Worm (Caenorhabditis elegans) whole organism, dauer: ENCODE measurements around the gene str-55.

ENCODE experiments used
- unc-62 ChIP-seq: sonication (generic microtip); optimal IDR thresholded peaks from 2 replicates; lab custom pipeline; 2017; ENCODE audit warnings: missing biosample characterization, missing genetic modification reagents, missing genetic modification characterization

Gene str-55

ce11 chrV:16417014-16417413, at the start of gene str-55:
str-55 (minus strand) TSS chrV:16417114.
- TF ChIP-seq unc-62 (GFP tag; lab: Kevin White, UChicago), result no peak

ce11 chrV:16460866-16461265, 44.0 kb upstream of the str-55 start, which contains the start of gene srh-142:
srh-142 (minus strand) TSS chrV:16460966.
- no peak for TF ChIP-seq unc-62 (GFP tag; lab: Kevin White, UChicago)

- TF ChIP-seq unc-62 (GFP tag; lab: Kevin White, UChicago), result no peak
Measured at ce11 chrV:16459377-16459776, 42.5 kb upstream of the str-55 start.

- no peak for TF ChIP-seq unc-62 (GFP tag; lab: Kevin White, UChicago)
Measured at ce11 chrV:16458714-16459113, 41.8 kb upstream of the str-55 start, which contains the start of gene str-15. str-15 (minus strand) TSS chrV:16458814.

DNA sequence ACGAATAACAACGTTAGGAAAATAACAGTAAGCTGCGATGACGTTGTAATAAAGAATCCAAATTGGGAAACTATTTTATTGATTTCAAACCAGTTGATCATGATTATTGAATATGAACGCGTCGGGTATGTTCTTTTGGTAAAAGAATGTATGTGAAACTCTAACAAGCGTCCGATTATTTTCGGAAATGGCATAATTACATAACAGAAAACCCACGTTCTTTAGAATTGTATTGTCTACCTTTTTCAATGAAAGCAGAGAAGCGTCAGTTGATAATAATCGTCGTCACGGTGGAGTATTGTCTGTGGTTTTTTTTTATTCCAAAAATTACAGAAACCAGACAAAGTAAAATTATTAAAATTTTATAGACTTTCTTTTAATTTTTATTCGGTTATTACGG, 38.2 kb upstream of the str-55 start, which contains the start of gene str-14:
Gene str-14 (minus strand): TSS at position 101 of the 400 bp plus-strand sequence.
- no peak for TF ChIP-seq unc-62 (GFP tag; lab: Kevin White, UChicago)

DNA sequence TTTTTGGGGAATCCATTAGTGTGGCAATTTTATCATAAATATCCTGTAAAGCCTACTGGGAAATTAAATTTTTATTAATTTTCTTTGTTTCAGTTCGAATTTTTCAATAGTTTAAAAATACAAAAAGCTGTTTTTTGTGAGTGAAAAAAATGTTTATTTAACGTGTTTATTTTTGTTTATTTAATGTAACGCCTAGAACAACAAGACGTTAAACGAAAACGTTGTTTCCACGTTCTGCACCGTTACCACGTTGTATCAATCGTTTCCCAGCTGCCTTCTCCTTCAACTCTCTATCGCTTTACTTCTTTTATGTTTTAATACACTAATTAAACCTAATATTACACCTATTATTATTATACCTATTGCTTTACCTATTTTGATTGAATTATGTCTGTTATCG, 30.8 kb upstream of the str-55 start, which contains the start of gene T08G3.13:
Gene T08G3.13 (plus strand): TSS at position 301 of the 400 bp plus-strand sequence.
- no peak for TF ChIP-seq unc-62 (GFP tag; lab: Kevin White, UChicago)

- TF ChIP-seq unc-62 (GFP tag; lab: Kevin White, UChicago), result no peak
Measured at ce11 chrV:16446191-16446590, 29.3 kb upstream of the str-55 start.

DNA sequence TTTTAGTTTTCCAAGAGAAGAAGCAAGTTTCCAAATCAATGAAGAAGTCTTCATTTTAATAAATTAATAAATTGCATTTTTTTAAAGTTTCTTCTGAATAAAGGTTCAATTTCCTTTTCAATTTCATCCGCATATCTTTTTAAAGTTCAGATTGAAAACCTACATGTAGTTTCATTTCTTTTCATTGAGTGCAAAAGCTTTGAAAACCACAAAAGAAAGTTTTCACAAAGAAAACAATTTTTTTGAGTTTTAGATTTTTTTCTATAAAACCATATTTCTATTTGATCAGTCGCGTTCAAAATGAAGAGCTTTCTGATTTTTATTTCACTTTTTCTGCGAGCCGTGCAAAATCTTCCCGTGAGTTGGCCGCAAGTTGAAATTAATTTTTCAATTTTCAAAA, 28.8 kb upstream of the str-55 start, which contains the start of gene T08G3.6:
Gene T08G3.6 (plus strand): TSS at position 301 of the 400 bp plus-strand sequence.
- no peak for TF ChIP-seq unc-62 (GFP tag; lab: Kevin White, UChicago)

ce11 chrV:16443626-16444025, 26.7 kb upstream of the str-55 start, which contains the start of gene srh-141:
srh-141 (plus strand) TSS chrV:16443926.
- TF ChIP-seq unc-62 (GFP tag; lab: Kevin White, UChicago), result no peak

DNA sequence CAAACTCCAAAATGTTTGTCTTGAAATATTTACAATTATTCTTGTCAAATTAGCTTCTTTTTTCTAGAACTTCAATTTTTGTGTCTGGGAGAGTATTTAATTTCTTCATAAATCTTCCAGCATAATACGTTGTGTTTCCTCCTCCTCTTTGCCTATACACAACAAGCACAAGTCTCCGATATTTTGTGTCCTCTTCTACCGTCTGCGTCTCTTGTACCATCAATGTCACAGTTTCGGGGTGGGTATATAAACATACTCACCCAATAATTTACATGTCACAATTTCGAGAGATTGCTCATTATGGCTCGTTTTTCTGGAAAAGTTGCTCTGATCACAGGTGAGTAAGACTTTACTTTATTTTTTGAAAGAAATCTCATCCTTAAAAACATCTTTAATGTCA, 20.6 kb upstream of the str-55 start, which contains the start of gene F26D2.15:
Gene F26D2.15 (plus strand): TSS at position 301 of the 400 bp plus-strand sequence.
- no peak for TF ChIP-seq unc-62 (GFP tag; lab: Kevin White, UChicago)

- TF ChIP-seq unc-62 (GFP tag; lab: Kevin White, UChicago), result no peak
Measured at ce11 chrV:16435510-16435909, 18.6 kb upstream of the str-55 start, which contains the start of the genes F26D2.13 and F26D2.14. F26D2.13 (minus strand) TSS chrV:16435610. F26D2.14 (plus strand) TSS chrV:16435855.

- no peak for TF ChIP-seq unc-62 (GFP tag; lab: Kevin White, UChicago)
Measured at ce11 chrV:16433471-16433870, 16.6 kb upstream of the str-55 start, which contains the start of gene clec-234. clec-234 (minus strand) TSS chrV:16433571.

DNA sequence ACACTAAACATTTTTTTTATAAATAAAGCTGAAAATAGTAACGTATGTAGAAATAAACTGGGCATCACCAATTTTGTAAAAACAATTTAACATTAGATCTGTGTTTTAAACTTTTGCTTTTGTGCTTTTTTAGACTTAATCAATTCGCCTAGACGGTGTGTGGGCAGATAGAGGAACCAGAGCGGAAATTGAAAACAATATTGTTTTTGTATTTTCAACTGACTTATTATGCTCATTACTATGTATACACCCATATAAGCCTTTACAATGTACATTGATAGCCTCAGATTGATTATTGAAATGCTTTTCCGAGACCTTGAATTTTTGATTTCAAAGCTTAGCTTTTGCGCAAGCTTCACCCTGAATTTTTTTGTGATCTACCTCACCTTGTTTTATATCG, 13.0 kb upstream of the str-55 start, which contains the start of gene str-73:
Gene str-73 (plus strand): TSS at position 301 of the 400 bp plus-strand sequence.
- no peak for TF ChIP-seq unc-62 (GFP tag; lab: Kevin White, UChicago)

ce11 chrV:16429503-16429902, 12.6 kb upstream of the str-55 start, which contains the start of gene F26D2.10:
F26D2.10 (minus strand) TSS chrV:16429603.
- no peak for TF ChIP-seq unc-62 (GFP tag; lab: Kevin White, UChicago)

ce11 chrV:16424428-16424827, 7.5 kb upstream of the str-55 start, which contains the start of gene srw-29:
srw-29 (minus strand) TSS chrV:16424528.
- no peak for TF ChIP-seq unc-62 (GFP tag; lab: Kevin White, UChicago)

DNA sequence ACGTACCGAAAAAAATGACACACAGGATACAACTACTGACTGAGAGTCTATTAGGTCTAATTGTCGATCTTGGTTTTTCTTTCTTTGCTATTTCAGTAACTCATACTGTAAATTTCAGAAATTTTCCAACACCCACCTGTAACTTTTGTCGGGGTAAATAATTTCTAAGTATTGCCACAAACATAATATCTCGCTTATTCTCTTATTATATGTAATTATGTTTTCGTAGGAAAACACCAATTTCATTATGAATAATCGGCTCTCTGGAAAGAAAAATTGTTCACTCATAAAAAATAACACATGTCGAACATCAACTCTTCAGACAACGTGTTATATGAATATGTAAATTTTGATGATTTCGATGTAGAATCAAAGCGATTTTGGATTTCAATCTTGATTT, 3.8 kb upstream of the str-55 start, which contains the start of gene srw-48:
Gene srw-48 (plus strand): TSS at position 301 of the 400 bp plus-strand sequence.
- TF ChIP-seq unc-62 (GFP tag; lab: Kevin White, UChicago), result no peak

- no peak for TF ChIP-seq unc-62 (GFP tag; lab: Kevin White, UChicago)
Measured at ce11 chrV:16419769-16420168, 2.9 kb upstream of the str-55 start, which contains the start of gene F26D2.16. F26D2.16 (minus strand) TSS chrV:16419869.
